Fruit fly (Drosophila melanogaster) whole organism, embryonic: Measurements from ENCODE around the gene Kah.

Experiments
- Blimp-1 ChIP-seq: fragments of 200-800 bp; sonication (Bioruptor generic); optimal IDR thresholded peaks from 3 replicates; lab custom pipeline; 2018; ENCODE audit warnings: missing biosample characterization, missing genetic modification characterization, mild to moderate bottlenecking, moderate library complexity, missing genetic modification reagents
- CG10209 ChIP-seq: fragments of 200-800 bp; sonication (Bioruptor generic); optimal IDR thresholded peaks from 3 replicates; lab custom pipeline; 2017; ENCODE audit warnings: missing biosample characterization, mild to moderate bottlenecking, missing genetic modification characterization, missing genetic modification reagents
- CG10274 ChIP-seq: fragments of 200-800 bp; sonication (Bioruptor generic); optimal IDR thresholded peaks from 3 replicates; lab custom pipeline; 2017; ENCODE audit warnings: missing biosample characterization, mild to moderate bottlenecking, missing genetic modification characterization
- CG10321 ChIP-seq: fragments of 200-800 bp; sonication (Bioruptor generic); IDR thresholded peaks from 2 replicates; pipeline ENCODE4 v1.3.6; 2022; ENCODE audit warnings: missing biosample characterization, missing genetic modification characterization
- CG12236 ChIP-seq: fragments of 200-800 bp; sonication (Bioruptor generic); optimal IDR thresholded peaks from 2 replicates; lab custom pipeline; 2016; ENCODE audit warnings: missing biosample characterization, missing genetic modification characterization
- CG12659 ChIP-seq: fragments of 200-800 bp; sonication (Bioruptor generic); optimal IDR thresholded peaks from 3 replicates; lab custom pipeline; 2017; ENCODE audit warnings: mild to moderate bottlenecking, missing biosample characterization, missing genetic modification reagents, missing genetic modification characterization
- CG12744 ChIP-seq: fragments of 200-800 bp; sonication (Bioruptor generic); optimal IDR thresholded peaks from 2 replicates; lab custom pipeline; 2016; ENCODE audit warnings: missing biosample characterization, missing genetic modification characterization
- CG13624 ChIP-seq: fragments of 200-800 bp; sonication (Bioruptor generic); optimal IDR thresholded peaks from 2 replicates; lab custom pipeline; 2016; ENCODE audit warnings: missing biosample characterization, missing genetic modification characterization
- CG13894 ChIP-seq: fragments of 200-800 bp; sonication (Bioruptor generic); optimal IDR thresholded peaks from 3 replicates; lab custom pipeline; 2018; ENCODE audit warnings: missing biosample characterization, mild to moderate bottlenecking, missing genetic modification characterization, moderate library complexity
- CG14441 ChIP-seq: fragments of 200-800 bp; sonication (Bioruptor generic); IDR thresholded peaks from 2 replicates; pipeline ENCODE4 v1.3.6; 2022; ENCODE audit warnings: missing biosample characterization, missing genetic modification characterization
- CG15011 ChIP-seq: fragments of 200-800 bp; sonication (Bioruptor generic); optimal IDR thresholded peaks from 3 replicates; lab custom pipeline; 2018; ENCODE audit warnings: missing biosample characterization, mild to moderate bottlenecking, missing genetic modification characterization
- CG16779 ChIP-seq: fragments of 200-800 bp; sonication (Bioruptor generic); IDR thresholded peaks from 2 replicates; pipeline ENCODE4 v1.3.6; 2022; ENCODE audit warnings: missing biosample characterization, missing genetic modification characterization
- CG17361 ChIP-seq: fragments of 200-800 bp; sonication (Bioruptor generic); IDR thresholded peaks from 3 replicates; pipeline ENCODE4 v1.3.6; 2022; ENCODE audit warnings: missing biosample characterization, missing genetic modification characterization
- CG18262 ChIP-seq: fragments of 200-800 bp; optimal IDR thresholded peaks from 3 replicates; lab custom pipeline; 2019; ENCODE audit warnings: missing biosample characterization, mild to moderate bottlenecking, missing genetic modification characterization, moderate library complexity
- CG18476 ChIP-seq: fragments of 200-800 bp; sonication (Bioruptor generic); optimal IDR thresholded peaks from 2 replicates; lab custom pipeline; 2016; ENCODE audit warnings: missing biosample characterization, mild to moderate bottlenecking, missing genetic modification characterization
- CG2199 ChIP-seq: fragments of 200-800 bp; sonication (Bioruptor generic); IDR thresholded peaks from 3 replicates; pipeline ENCODE4 v1.3.6; 2022; ENCODE audit warnings: missing biosample characterization, missing genetic modification characterization
- CG3163 ChIP-seq: fragments of 200-800 bp; sonication (Bioruptor generic); optimal IDR thresholded peaks from 3 replicates; lab custom pipeline; 2016; ENCODE audit warnings: missing biosample characterization, missing genetic modification characterization
- CG34224 ChIP-seq: fragments of 200-800 bp; sonication (Bioruptor generic); IDR thresholded peaks from 3 replicates; pipeline ENCODE4 v1.3.6; 2022; ENCODE audit warnings: missing biosample characterization, missing genetic modification characterization; ENCODE audit not compliant: partially characterized antibody
- CG4282 ChIP-seq: fragments of 200-800 bp; sonication (Bioruptor generic); optimal IDR thresholded peaks from 2 replicates; lab custom pipeline; 2016; ENCODE audit warnings: missing biosample characterization, missing genetic modification characterization
- CG4360 ChIP-seq: fragments of 200-800 bp; sonication (Bioruptor generic); IDR thresholded peaks from 2 replicates; pipeline ENCODE4 v1.3.6; 2022; ENCODE audit warnings: missing biosample characterization, missing genetic modification characterization
- CG6272 ChIP-seq: fragments of 200-800 bp; sonication (Bioruptor generic); IDR thresholded peaks from 2 replicates; pipeline ENCODE4 v1.3.6; 2022; ENCODE audit warnings: missing biosample characterization, missing genetic modification characterization
- CG6654 ChIP-seq: fragments of 200-800 bp; sonication (Bioruptor generic); optimal IDR thresholded peaks from 2 replicates; lab custom pipeline; 2017; ENCODE audit warnings: missing biosample characterization, mild to moderate bottlenecking, missing genetic modification characterization
- CG6765 ChIP-seq: fragments of 200-800 bp; sonication (Bioruptor generic); optimal IDR thresholded peaks from 3 replicates; lab custom pipeline; 2017; ENCODE audit warnings: missing biosample characterization, mild to moderate bottlenecking, missing genetic modification characterization
- CG6791 ChIP-seq: fragments of 200-800 bp; sonication (Bioruptor generic); IDR thresholded peaks from 3 replicates; pipeline ENCODE4 v1.3.6; 2022; ENCODE audit warnings: missing biosample characterization, missing genetic modification characterization; ENCODE audit not compliant: partially characterized antibody
- CG7987 ChIP-seq: fragments of 200-800 bp; sonication (Bioruptor generic); optimal IDR thresholded peaks from 2 replicates; lab custom pipeline; 2018; ENCODE audit warnings: missing biosample characterization, mild to moderate bottlenecking, missing genetic modification characterization, moderate library complexity
- CG9437 ChIP-seq: fragments of 200-800 bp; sonication (Bioruptor generic); optimal IDR thresholded peaks from 2 replicates; lab custom pipeline; 2018; ENCODE audit warnings: missing biosample characterization, mild to moderate bottlenecking, missing genetic modification characterization
- CG9609 ChIP-seq: fragments of 200-800 bp; sonication (Bioruptor generic); optimal IDR thresholded peaks from 3 replicates; lab custom pipeline; 2016; ENCODE audit warnings: missing biosample characterization, missing genetic modification characterization
- CkIIα-i1 ChIP-seq: fragments of 200-800 bp; sonication (Bioruptor generic); IDR thresholded peaks from 2 replicates; pipeline ENCODE4 v1.3.6; 2022; ENCODE audit warnings: missing biosample characterization, missing genetic modification characterization
- Dbx ChIP-seq: fragments of 200-800 bp; sonication (Bioruptor generic); IDR thresholded peaks from 3 replicates; pipeline ENCODE4 v1.3.6; 2022; ENCODE audit warnings: missing biosample characterization, missing genetic modification characterization
- Doc2 ChIP-seq: fragments of 200-800 bp; sonication (Bioruptor generic); IDR thresholded peaks from 2 replicates; pipeline ENCODE4 v1.3.6; 2022; ENCODE audit warnings: missing biosample characterization, missing genetic modification characterization
- Drgx ChIP-seq: fragments of 200-800 bp; sonication (Bioruptor generic); IDR thresholded peaks from 2 replicates; pipeline ENCODE4 v1.3.6; 2022; ENCODE audit warnings: missing biosample characterization, missing genetic modification characterization
- Hmx ChIP-seq: fragments of 200-800 bp; sonication (Bioruptor generic); optimal IDR thresholded peaks from 2 replicates; lab custom pipeline; 2016; ENCODE audit warnings: missing biosample characterization, missing genetic modification characterization
- NFAT ChIP-seq: fragments of 200-800 bp; sonication (Bioruptor generic); IDR thresholded peaks from 2 replicates; pipeline ENCODE4 v1.3.6; 2022; ENCODE audit warnings: missing biosample characterization, missing genetic modification characterization
- PHDP ChIP-seq: fragments of 200-800 bp; sonication (Bioruptor generic); optimal IDR thresholded peaks from 3 replicates; lab custom pipeline; 2018; ENCODE audit warnings: missing biosample characterization, mild to moderate bottlenecking, missing genetic modification characterization, moderate library complexity
- Rfx ChIP-seq: fragments of 200-800 bp; sonication (Bioruptor generic); IDR thresholded peaks from 2 replicates; pipeline ENCODE4 v1.3.6; 2022; ENCODE audit warnings: missing biosample characterization, missing genetic modification characterization
- Rx ChIP-seq: fragments of 200-800 bp; sonication (Bioruptor generic); IDR thresholded peaks from 2 replicates; pipeline ENCODE4 v1.3.6; 2022; ENCODE audit warnings: missing biosample characterization, missing genetic modification characterization
- Sry-β ChIP-seq: fragments of 200-800 bp; sonication (Bioruptor generic); optimal IDR thresholded peaks from 2 replicates; lab custom pipeline; 2018; ENCODE audit warnings: missing biosample characterization, mild to moderate bottlenecking, missing genetic modification characterization, moderate library complexity
- corto ChIP-seq: fragments of 200-800 bp; sonication (Bioruptor generic); optimal IDR thresholded peaks from 2 replicates; lab custom pipeline; 2016; ENCODE audit warnings: missing biosample characterization, mild to moderate bottlenecking, missing genetic modification characterization, moderate library complexity
- crol ChIP-seq: fragments of 200-800 bp; sonication (Bioruptor generic); IDR thresholded peaks from 2 replicates; pipeline ENCODE4 v1.3.6; 2022; ENCODE audit warnings: missing biosample characterization, missing genetic modification characterization
- jigr1 ChIP-seq: fragments of 200-800 bp; sonication (Bioruptor generic); IDR thresholded peaks from 3 replicates; pipeline ENCODE4 v1.3.6; 2022; ENCODE audit warnings: missing biosample characterization, missing genetic modification characterization
- luna ChIP-seq: fragments of 200-800 bp; sonication (Bioruptor generic); optimal IDR thresholded peaks from 2 replicates; lab custom pipeline; 2016; ENCODE audit warnings: missing biosample characterization, missing genetic modification characterization
- otp ChIP-seq: fragments of 200-800 bp; sonication (Bioruptor generic); IDR thresholded peaks from 3 replicates; pipeline ENCODE4, ENCODE4 v1.3.6; 2022; ENCODE audit warnings: missing biosample characterization, missing genetic modification characterization
- phol ChIP-seq: fragments of 200-800 bp; sonication (Bioruptor generic); optimal IDR thresholded peaks from 3 replicates; lab custom pipeline; 2018; ENCODE audit warnings: missing biosample characterization, mild to moderate bottlenecking, missing genetic modification characterization, moderate library complexity
- pita ChIP-seq: fragments of 200-800 bp; sonication (Bioruptor generic); optimal IDR thresholded peaks from 2 replicates; lab custom pipeline; 2017; ENCODE audit warnings: missing biosample characterization, mild to moderate bottlenecking, missing genetic modification characterization
- pros ChIP-seq: fragments of 200-800 bp; sonication (Bioruptor generic); optimal IDR thresholded peaks from 3 replicates; lab custom pipeline; 2019; ENCODE audit warnings: missing biosample characterization, mild to moderate bottlenecking, missing genetic modification characterization, moderate library complexity
- scrt ChIP-seq: fragments of 200-800 bp; sonication (Bioruptor generic); optimal IDR thresholded peaks from 2 replicates; lab custom pipeline; 2018; ENCODE audit warnings: missing biosample characterization, mild to moderate bottlenecking, missing genetic modification characterization, moderate library complexity
- seq ChIP-seq: fragments of 200-800 bp; sonication (Bioruptor generic); IDR thresholded peaks from 2 replicates; pipeline ENCODE4 v1.3.6; 2022; ENCODE audit warnings: missing biosample characterization, missing genetic modification characterization
- slp2 ChIP-seq: fragments of 200-800 bp; sonication (Bioruptor generic); optimal IDR thresholded peaks from 2 replicates; lab custom pipeline; 2016; ENCODE audit warnings: missing biosample characterization, missing genetic modification characterization
- stwl ChIP-seq: fragments of 200-800 bp; sonication (Bioruptor generic); optimal IDR thresholded peaks from 3 replicates; lab custom pipeline; 2018; ENCODE audit warnings: missing biosample characterization, mild to moderate bottlenecking, missing genetic modification characterization, moderate library complexity
- vfl ChIP-seq: fragments of 200-800 bp; sonication (Bioruptor generic); optimal IDR thresholded peaks from 2 replicates; lab custom pipeline; 2016; ENCODE audit warnings: missing biosample characterization, missing genetic modification characterization

The Kah gene

dm6 chr3L:615425-616046, 26.5 kb upstream of the Kah start (continued):
- peak; percentile 67; the same call in 2 of the 3 replicates for TF ChIP-seq CG2199 (GFP tag; lab: Robert Waterston, UW)
- TF ChIP-seq Blimp-1 (GFP tag; lab: Kevin White, UChicago), result peak; percentile 91
- TF ChIP-seq slp2 (GFP tag; lab: Kevin White, UChicago), result peak; percentile 87
- peak; percentile 69 for TF ChIP-seq CG13624 (GFP tag; lab: Kevin White, UChicago)
- peak; percentile 91 for TF ChIP-seq CG17361 (GFP tag; lab: Robert Waterston, UW)
- TF ChIP-seq seq (GFP tag; lab: Robert Waterston, UW), result peak; percentile 90
- no peak for TF ChIP-seq CG6765 (GFP tag; lab: Kevin White, UChicago)
- TF ChIP-seq stwl (tag; lab: Kevin White, UChicago), result peak; percentile 3
- peak; percentile 87 for TF ChIP-seq CG18476 (GFP tag; lab: Kevin White, UChicago)
- peak; percentile 79 for TF ChIP-seq CG6272 (GFP tag; lab: Robert Waterston, UW)
- TF ChIP-seq CG9437, result peak; percentile 83
- TF ChIP-seq crol (GFP tag; lab: Robert Waterston, UW), result peak; percentile 38; the same call in 1 of the 2 replicates
- TF ChIP-seq pros (GFP tag; lab: Kevin White, UChicago), result peak; percentile 75
- peak; percentile 65 for TF ChIP-seq CG15011 (GFP tag; lab: Kevin White, UChicago)
- peak; percentile 93 for TF ChIP-seq phol
- peak; percentile 83 for TF ChIP-seq CG10209
- TF ChIP-seq CG4282 (GFP tag; lab: Kevin White, UChicago), result peak; percentile 26
- TF ChIP-seq luna, result no peak
- peak; percentile 90 for TF ChIP-seq CG18262 (tag; lab: Kevin White, UChicago)
- TF ChIP-seq Rfx (GFP tag; lab: Robert Waterston, UW), result peak; percentile 76
- TF ChIP-seq jigr1 (GFP tag; lab: Robert Waterston, UW), result peak; percentile 80; the same call in 2 of the 3 replicates
- no peak for TF ChIP-seq Doc2 (GFP tag; lab: Robert Waterston, UW)
- peak; percentile 79 for TF ChIP-seq CG12236
- TF ChIP-seq pita (GFP tag; lab: Kevin White, UChicago), result no peak
- peak; percentile 65; the same call in 2 of the 3 replicates for TF ChIP-seq Dbx (GFP tag; lab: Robert Waterston, UW)
- TF ChIP-seq corto (GFP tag; lab: Kevin White, UChicago), result no peak
- TF ChIP-seq vfl (GFP tag; lab: Kevin White, UChicago), result no peak
- peak; percentile 82 for TF ChIP-seq CG12659 (GFP tag; lab: Kevin White, UChicago)
- peak; percentile 46 for TF ChIP-seq CG10274 (GFP tag; lab: Kevin White, UChicago)
- peak; percentile 47 for TF ChIP-seq CG7987 (GFP tag; lab: Kevin White, UChicago)
- TF ChIP-seq Rx (GFP tag; lab: Robert Waterston, UW), result peak; percentile 60
- peak; percentile 29 for TF ChIP-seq Hmx (GFP tag; lab: Kevin White, UChicago)
- no peak for TF ChIP-seq CG6791 (GFP tag; lab: Robert Waterston, UW)
- peak; percentile 66 for TF ChIP-seq CG12744 (GFP tag; lab: Kevin White, UChicago)
- no peak for TF ChIP-seq CG16779 (GFP tag; lab: Robert Waterston, UW)
- TF ChIP-seq CG14441 (GFP tag; lab: Robert Waterston, UW), result peak; percentile 90
- no peak for TF ChIP-seq CG34224 (GFP tag; lab: Robert Waterston, UW)
- peak; percentile 34; the same call in 1 of the 2 replicates for TF ChIP-seq CG10321 (GFP tag; lab: Robert Waterston, UW)
- TF ChIP-seq otp (GFP tag; lab: Robert Waterston, UW), result peak; percentile 85
- peak; percentile 62 for TF ChIP-seq CG6654 (GFP tag; lab: Kevin White, UChicago)
- peak; percentile 63 for TF ChIP-seq Sry-β (GFP tag; lab: Kevin White, UChicago)
- peak; percentile 51; the same call in 1 of the 2 replicates for TF ChIP-seq CG4360 (GFP tag; lab: Robert Waterston, UW)
- peak; percentile 85 for TF ChIP-seq PHDP
- peak; percentile 69 for TF ChIP-seq CG3163 (GFP tag; lab: Kevin White, UChicago)
- TF ChIP-seq scrt (GFP tag; lab: Kevin White, UChicago), result peak; percentile 57
- peak; percentile 79 for TF ChIP-seq CG9609
- no peak for TF ChIP-seq NFAT (GFP tag; lab: Robert Waterston, UW)
- TF ChIP-seq Drgx (GFP tag; lab: Robert Waterston, UW), result peak; percentile 81
- TF ChIP-seq CkIIα-i1 (GFP tag; lab: Robert Waterston, UW), result peak; percentile 48; the same call in 1 of the 2 replicates
- no peak for TF ChIP-seq CG13894 (tag; lab: Kevin White, UChicago)
